Worm (Caenorhabditis elegans) whole organism, early embryonic: Measurements from ENCODE around the gene K11H3.5.

Experiments
- B0310.2 ChIP-seq: sonication (generic microtip); optimal IDR thresholded peaks from 2 replicates; lab custom pipeline; 2016; ENCODE audit warnings: mild to moderate bottlenecking, missing genetic modification characterization, missing compliant biosample characterization
- aly-1 ChIP-seq: sonication (generic microtip); optimal IDR thresholded peaks from 2 replicates; lab custom pipeline; 2016; ENCODE audit warnings: missing genetic modification characterization, missing compliant biosample characterization
- ama-1 ChIP-seq: fragments of 150-350 bp; optimal IDR thresholded peaks from 2 replicates; lab custom pipeline; 2014
- pes-1 ChIP-seq: fragments of 200-800 bp; sonication (Bioruptor generic); IDR thresholded peaks from 2 replicates; pipeline ENCODE4 v1.3.6; 2022; ENCODE audit warnings: missing genetic modification reagents, missing genetic modification characterization, missing compliant biosample characterization
- tbx-11 ChIP-seq: fragments of 200-800 bp; sonication (Bioruptor generic); IDR thresholded peaks from 2 replicates; pipeline ENCODE4 v1.3.6; 2022; ENCODE audit warnings: missing genetic modification characterization, missing compliant biosample characterization
- tbx-37 ChIP-seq: fragments of 200-800 bp; sonication (Bioruptor generic); conservative IDR thresholded peaks from 2 replicates; pipeline ENCODE4 v1.3.6; 2022; ENCODE audit warnings: missing genetic modification reagents, missing genetic modification characterization, missing compliant biosample characterization
- tra-4 ChIP-seq: sonication (generic microtip); optimal IDR thresholded peaks from 2 replicates; lab custom pipeline; 2017; ENCODE audit warnings: missing genetic modification characterization, missing compliant biosample characterization

ce11 chrIII:9867780-9868503 is 24.4 kb downstream of the K11H3.5 start, which contains the start of gene dhhc-4:
- TF ChIP-seq tbx-37 (peak; percentile 80), tra-4 (no peak), ama-1 (lab: Kevin White, UChicago) (no peak), pes-1 (GFP tag; lab: Robert Waterston, UW) (peak; percentile 79), B0310.2 (no peak), tbx-11 (GFP tag; lab: Robert Waterston, UW) (no peak), aly-1 (tag; lab: Kevin White, UChicago) (no peak)
